Fruit fly (Drosophila melanogaster): Measurements from ENCODE around the gene CG8066.

Gene CG8066

DNA sequence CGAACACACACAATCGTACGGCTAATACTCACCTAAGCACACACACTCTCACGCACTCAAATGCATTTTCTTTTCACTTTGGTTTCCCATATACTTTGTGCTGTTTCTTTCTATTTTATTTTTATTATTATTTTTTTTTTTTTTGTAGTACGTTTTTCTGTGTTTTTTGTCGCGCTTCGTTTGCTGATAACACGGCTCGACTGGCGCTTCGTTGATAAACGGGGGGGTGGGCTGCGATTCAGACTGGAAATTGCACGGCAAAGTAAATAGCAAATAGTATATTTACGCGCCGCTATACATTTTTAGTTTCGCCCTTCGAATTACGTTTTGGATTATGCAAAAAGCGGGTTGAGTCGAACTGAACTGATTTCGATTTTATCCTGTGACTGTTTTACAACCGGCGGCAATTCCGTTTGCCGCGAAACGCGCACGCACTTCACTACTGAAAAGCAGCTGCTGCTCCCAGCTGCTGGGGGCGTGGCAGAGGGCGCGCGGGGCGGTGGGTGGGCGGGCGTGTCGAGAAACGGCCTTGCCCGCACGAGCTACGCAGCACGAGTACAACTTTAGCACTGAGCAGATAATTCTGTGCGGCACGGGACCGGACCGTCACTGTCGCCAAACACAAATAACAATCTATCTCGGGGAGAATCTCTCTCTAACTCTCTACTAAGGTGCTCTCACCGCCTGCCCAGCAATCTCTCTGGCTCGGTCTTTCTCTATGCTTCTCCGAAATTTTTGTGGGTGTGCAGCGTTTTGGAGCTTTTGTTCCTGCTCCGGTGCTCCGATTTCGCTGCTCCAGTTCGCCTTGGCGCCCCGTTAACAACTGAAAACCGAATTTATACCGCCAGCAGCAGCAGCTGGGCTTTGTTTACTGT is 10.9 kb downstream of the CG8066 start, which contains the start of gene Pde6:
Gene Pde6 (minus strand): TSS at position 825 of the 875 bp plus-strand sequence.
- TF ChIP-seq CG17806 (tag; optimal IDR thresholded peaks at IDR 0.05), result peak; percentile 28
- peak; percentile 73; the same call in 1 of the 2 replicates for TF ChIP-seq rn (GFP tag; IDR thresholded peaks at IDR 0.05)
- TF ChIP-seq Snoo (tag; optimal IDR thresholded peaks at IDR 0.05), result peak; percentile 14
- peak; percentile 36 for TF ChIP-seq CG13204 (GFP tag; optimal IDR thresholded peaks at IDR 0.05)
- peak; percentile 63 for TF ChIP-seq CG15710 (tag; optimal IDR thresholded peaks at IDR 0.05)
- TF ChIP-seq Ets98B (GFP tag; IDR thresholded peaks at IDR 0.05), result peak; percentile 84
- TF ChIP-seq CG8301 (tag; optimal IDR thresholded peaks at IDR 0.05), result peak; percentile 65
- TF ChIP-seq CG34367 (tag; optimal IDR thresholded peaks at IDR 0.05), result peak; percentile 44
- TF ChIP-seq CG4496 (GFP tag; IDR thresholded peaks at IDR 0.05), result peak; percentile 88
- TF ChIP-seq fd96Ca (GFP tag; IDR thresholded peaks at IDR 0.05), result peak; percentile 84
- TF ChIP-seq EcR (GFP tag; optimal IDR thresholded peaks at IDR 0.05), result no peak
- no peak for TF ChIP-seq D1 (tag; optimal IDR thresholded peaks at IDR 0.05)
- no peak for TF ChIP-seq CG10348 (GFP tag; IDR thresholded peaks at IDR 0.05)
- peak; percentile 81 for TF ChIP-seq CG14655 (GFP tag; optimal IDR thresholded peaks at IDR 0.05)
- peak; percentile 85 for TF ChIP-seq CG32121 (GFP tag; IDR thresholded peaks at IDR 0.05)
- TF ChIP-seq CG8159 (tag; optimal IDR thresholded peaks at IDR 0.05), result peak; percentile 13
- peak; percentile 29 for TF ChIP-seq CG9948 (tag; optimal IDR thresholded peaks at IDR 0.05)
- peak; percentile 53 for TF ChIP-seq gl (tag; optimal IDR thresholded peaks at IDR 0.05)
- peak; percentile 85 for TF ChIP-seq Pif1A (GFP tag; optimal IDR thresholded peaks at IDR 0.05)
- peak; percentile 96 for TF ChIP-seq CG12605 (GFP tag; IDR thresholded peaks at IDR 0.05)
- peak; percentile 88 for TF ChIP-seq Pif1B (GFP tag; optimal IDR thresholded peaks at IDR 0.05)

DNA sequence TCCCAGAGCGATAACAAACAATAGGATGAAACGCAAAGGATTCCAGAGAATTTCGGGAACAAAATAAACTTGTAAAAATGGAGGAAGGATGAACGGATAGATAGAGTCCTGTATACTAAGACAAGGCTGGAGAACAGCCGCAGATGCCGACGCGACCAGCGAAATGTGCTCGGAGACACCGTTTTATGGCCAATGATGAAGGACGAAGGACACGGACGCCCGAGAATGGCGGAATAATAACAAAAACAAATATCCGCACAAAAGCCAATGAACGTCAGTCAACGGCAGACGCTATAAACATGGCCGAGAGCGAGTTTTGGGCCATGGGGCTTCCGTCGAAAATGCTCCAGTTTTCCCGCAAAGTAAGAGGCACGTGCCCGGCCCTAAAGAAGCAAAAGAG is 13.6 kb downstream of the CG8066 start:
- TF ChIP-seq D1 (tag; optimal IDR thresholded peaks at IDR 0.05) (no peak), gl (tag; optimal IDR thresholded peaks at IDR 0.05) (no peak), CG17806 (tag; optimal IDR thresholded peaks at IDR 0.05) (no peak), fd96Ca (GFP tag; IDR thresholded peaks at IDR 0.05) (no peak), Pif1B (GFP tag; optimal IDR thresholded peaks at IDR 0.05) (no peak), CG4496 (GFP tag; IDR thresholded peaks at IDR 0.05) (no peak), CG9948 (tag; optimal IDR thresholded peaks at IDR 0.05) (no peak), Snoo (tag; optimal IDR thresholded peaks at IDR 0.05) (no peak), CG34367 (tag; optimal IDR thresholded peaks at IDR 0.05) (no peak), CG15710 (tag; optimal IDR thresholded peaks at IDR 0.05) (no peak), CG10348 (GFP tag; IDR thresholded peaks at IDR 0.05) (no peak)

DNA sequence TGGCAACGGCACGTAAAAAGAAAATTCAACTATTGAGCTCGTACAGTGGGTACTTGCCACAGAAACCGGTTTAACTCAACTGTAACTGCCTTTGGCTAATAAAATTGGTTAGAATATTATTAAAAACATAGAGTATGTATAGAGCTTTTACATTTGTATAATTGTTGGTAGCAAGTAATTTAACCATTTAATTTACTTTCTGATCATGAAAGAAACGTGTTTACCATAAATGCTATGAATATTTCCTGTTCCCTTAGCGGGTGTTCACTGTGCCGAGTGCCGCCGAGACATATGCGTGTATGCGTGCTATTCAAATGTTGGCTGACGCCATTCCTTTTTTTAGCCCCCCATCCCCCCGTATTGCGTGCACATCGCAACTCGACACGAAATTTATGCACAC is 19.9 kb downstream of the CG8066 start:
- no peak for TF ChIP-seq CG34367 (tag; optimal IDR thresholded peaks at IDR 0.05)
- TF ChIP-seq CG8301 (tag; optimal IDR thresholded peaks at IDR 0.05), result no peak
- TF ChIP-seq CG13204 (GFP tag; optimal IDR thresholded peaks at IDR 0.05), result no peak
- TF ChIP-seq CG10348 (GFP tag; IDR thresholded peaks at IDR 0.05), result no peak
- no peak for TF ChIP-seq Pif1A (GFP tag; optimal IDR thresholded peaks at IDR 0.05)
- no peak for TF ChIP-seq rn (GFP tag; IDR thresholded peaks at IDR 0.05)
- no peak for TF ChIP-seq CG15710 (tag; optimal IDR thresholded peaks at IDR 0.05)
- TF ChIP-seq fd96Ca (GFP tag; IDR thresholded peaks at IDR 0.05), result no peak
- TF ChIP-seq gl (tag; optimal IDR thresholded peaks at IDR 0.05), result no peak
- TF ChIP-seq CG8159 (tag; optimal IDR thresholded peaks at IDR 0.05), result no peak
- no peak for TF ChIP-seq CG17806 (tag; optimal IDR thresholded peaks at IDR 0.05)
- no peak for TF ChIP-seq Pif1B (GFP tag; optimal IDR thresholded peaks at IDR 0.05)
- TF ChIP-seq CG9948 (tag; optimal IDR thresholded peaks at IDR 0.05), result no peak
- no peak for TF ChIP-seq Snoo (tag; optimal IDR thresholded peaks at IDR 0.05)

DNA sequence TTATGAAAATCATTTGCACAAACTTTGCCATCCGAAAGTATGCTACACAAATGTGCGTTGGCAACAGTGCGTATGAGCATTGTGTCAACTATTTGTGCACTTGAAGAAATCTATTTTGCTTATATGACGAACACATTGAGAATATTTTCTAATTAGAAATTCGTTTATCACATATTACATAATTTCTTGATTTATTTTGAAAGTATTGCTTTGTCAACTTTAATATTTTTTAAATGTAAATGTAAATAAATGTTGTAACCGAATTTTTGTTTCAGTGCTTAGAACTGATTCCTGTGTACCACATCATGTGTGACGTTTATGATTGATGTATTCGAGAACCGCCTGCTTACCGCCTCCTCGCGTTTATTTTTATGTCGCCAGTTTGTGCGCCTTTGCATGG is 26.6 kb downstream of the CG8066 start:
- TF ChIP-seq CG4496 (GFP tag; IDR thresholded peaks at IDR 0.05) (no peak), rn (GFP tag; IDR thresholded peaks at IDR 0.05) (no peak), CG14655 (GFP tag; optimal IDR thresholded peaks at IDR 0.05) (no peak), Pif1A (GFP tag; optimal IDR thresholded peaks at IDR 0.05) (no peak), fd96Ca (GFP tag; IDR thresholded peaks at IDR 0.05) (no peak), Snoo (tag; optimal IDR thresholded peaks at IDR 0.05) (no peak), CG34367 (tag; optimal IDR thresholded peaks at IDR 0.05) (no peak), Ets98B (GFP tag; IDR thresholded peaks at IDR 0.05) (no peak), gl (tag; optimal IDR thresholded peaks at IDR 0.05) (no peak)

DNA sequence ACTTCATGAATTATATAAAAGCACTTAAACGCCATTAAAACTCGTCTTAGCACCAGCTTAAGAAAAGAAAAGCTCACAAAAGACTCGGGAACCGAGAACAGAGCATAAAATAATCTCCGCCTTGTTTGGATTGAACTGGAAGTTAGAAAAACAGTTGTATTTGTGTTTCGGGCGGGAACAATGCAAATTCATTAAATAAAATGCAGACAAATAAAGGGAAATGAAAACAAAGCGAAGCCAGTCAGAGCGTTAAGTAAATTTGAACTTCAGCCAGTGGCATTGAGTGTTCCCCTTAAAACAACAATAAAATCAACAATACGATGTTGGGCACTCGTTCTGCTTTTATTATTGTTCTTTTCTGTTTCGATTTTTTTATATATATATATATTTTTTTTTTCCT is 42.0 kb downstream of the CG8066 start:
- TF ChIP-seq CG8301 (tag; optimal IDR thresholded peaks at IDR 0.05), result no peak
- no peak for TF ChIP-seq EcR (GFP tag; optimal IDR thresholded peaks at IDR 0.05)
- TF ChIP-seq CG9948 (tag; optimal IDR thresholded peaks at IDR 0.05), result no peak
- TF ChIP-seq fd96Ca (GFP tag; IDR thresholded peaks at IDR 0.05), result no peak
- no peak for TF ChIP-seq gl (tag; optimal IDR thresholded peaks at IDR 0.05)
- TF ChIP-seq CG4496 (GFP tag; IDR thresholded peaks at IDR 0.05), result no peak
- TF ChIP-seq Ets98B (GFP tag; IDR thresholded peaks at IDR 0.05), result no peak
- TF ChIP-seq Pif1B (GFP tag; optimal IDR thresholded peaks at IDR 0.05), result no peak
- TF ChIP-seq CG32121 (GFP tag; IDR thresholded peaks at IDR 0.05), result no peak
- TF ChIP-seq CG14655 (GFP tag; optimal IDR thresholded peaks at IDR 0.05), result no peak
- no peak for TF ChIP-seq CG12605 (GFP tag; IDR thresholded peaks at IDR 0.05)
- TF ChIP-seq CG34367 (tag; optimal IDR thresholded peaks at IDR 0.05), result no peak
- no peak for TF ChIP-seq Pif1A (GFP tag; optimal IDR thresholded peaks at IDR 0.05)
- no peak for TF ChIP-seq Snoo (tag; optimal IDR thresholded peaks at IDR 0.05)
- no peak for TF ChIP-seq CG8159 (tag; optimal IDR thresholded peaks at IDR 0.05)
- no peak for TF ChIP-seq CG13204 (GFP tag; optimal IDR thresholded peaks at IDR 0.05)
- TF ChIP-seq CG15710 (tag; optimal IDR thresholded peaks at IDR 0.05), result no peak
- TF ChIP-seq rn (GFP tag; IDR thresholded peaks at IDR 0.05), result no peak
- TF ChIP-seq CG17806 (tag; optimal IDR thresholded peaks at IDR 0.05), result no peak
